Worm (Caenorhabditis elegans): ENCODE measurements around the gene plp-1.

Gene plp-1

DNA sequence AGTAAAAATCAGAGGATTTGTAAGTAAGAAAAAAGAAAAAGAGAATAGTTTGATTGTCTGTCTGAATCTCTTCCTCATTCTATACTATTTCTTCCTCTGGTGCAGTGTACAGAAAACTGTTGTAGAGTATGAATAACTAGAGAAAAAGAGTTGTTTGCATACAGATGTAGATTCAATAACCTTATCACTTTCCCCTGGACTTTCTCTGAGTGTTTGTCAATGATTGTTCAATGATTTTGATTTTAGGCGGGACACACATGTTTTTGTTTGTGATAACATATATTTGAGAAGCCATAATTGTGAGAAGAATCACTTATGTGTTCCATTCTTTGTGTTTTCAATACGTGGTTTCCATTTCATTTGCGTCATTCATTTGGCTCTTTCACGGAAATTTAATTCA is 46.0 kb downstream of the plp-1 start:
- TF ChIP-seq nhr-80 (tag; optimal IDR thresholded peaks at IDR 0.05) (peak; percentile 61), F55B11.4 (tag; optimal IDR thresholded peaks at IDR 0.05; ENCODE audit: borderline replicate concordance, insufficient read depth) (no peak), T07F8.4 (tag; optimal IDR thresholded peaks at IDR 0.05) (no peak), Y67H2A.10 (GFP tag; conservative IDR thresholded peaks at IDR 0.05) (no peak)

All from whole organism, young adult.